Fruit fly (Drosophila melanogaster): ENCODE measurements around the gene Hsc70-3.

Gene Hsc70-3

dm6 chrX:11846049-11846718 is 39.3 kb upstream of the Hsc70-3 start, which contains the start of gene CG15740 (continued):
- peak; percentile 58 for TF ChIP-seq Sox100B (GFP tag; optimal IDR thresholded peaks at IDR 0.05)
- no peak for TF ChIP-seq Deaf1 (tag; optimal IDR thresholded peaks at IDR 0.05)
- TF ChIP-seq trem (tag; optimal IDR thresholded peaks at IDR 0.05): no peak
- TF ChIP-seq YL-1 (GFP tag; optimal IDR thresholded peaks at IDR 0.05): no peak
- TF ChIP-seq sd (tag; optimal IDR thresholded peaks at IDR 0.05): no peak
- TF ChIP-seq sr (GFP tag; IDR thresholded peaks at IDR 0.05): no peak
- no peak for TF ChIP-seq yki (optimal IDR thresholded peaks at IDR 0.05)
- TF ChIP-seq ems (GFP tag; optimal IDR thresholded peaks at IDR 0.05): no peak
- no peak for TF ChIP-seq z (GFP tag; IDR thresholded peaks at IDR 0.05)
- peak; percentile 24 for TF ChIP-seq Fer3 (tag; optimal IDR thresholded peaks at IDR 0.05)
- no peak for TF ChIP-seq fd3F (GFP tag; optimal IDR thresholded peaks at IDR 0.05)
- TF ChIP-seq al (GFP tag; IDR thresholded peaks at IDR 0.05): 0 out of 2 replicates have a peak, but pooled peaks have one; percentile 20
- TF ChIP-seq az2 (GFP tag; optimal IDR thresholded peaks at IDR 0.05): no peak
- TF ChIP-seq CG2678 (tag; optimal IDR thresholded peaks at IDR 0.05): peak; percentile 49
- no peak for TF ChIP-seq exex (tag; optimal IDR thresholded peaks at IDR 0.05)
- peak; percentile 43 for TF ChIP-seq phol (tag; optimal IDR thresholded peaks at IDR 0.05)
- peak; percentile 55 for TF ChIP-seq CG7839 (tag; optimal IDR thresholded peaks at IDR 0.05)
- TF ChIP-seq ase (GFP tag; IDR thresholded peaks at IDR 0.05): 0 out of 3 replicates have a peak, but pooled peaks have one; percentile 42
- TF ChIP-seq CG1602 (GFP tag; optimal IDR thresholded peaks at IDR 0.05): no peak
- peak; percentile 77 for TF ChIP-seq dysf (GFP tag; IDR thresholded peaks at IDR 0.05)
- no peak for TF ChIP-seq mld (GFP tag; IDR thresholded peaks at IDR 0.05; ENCODE audit: partially characterized antibody)
- TF ChIP-seq lbe (GFP tag; optimal IDR thresholded peaks at IDR 0.05): no peak
- TF ChIP-seq HLH3B (GFP tag; IDR thresholded peaks at IDR 0.05): peak; percentile 57
- no peak for TF ChIP-seq Bteb2 (GFP tag; optimal IDR thresholded peaks at IDR 0.05)
- no peak for TF ChIP-seq Sin3A (optimal IDR thresholded peaks at IDR 0.05)
- no peak for TF ChIP-seq sima (GFP tag; optimal IDR thresholded peaks at IDR 0.05)
- TF ChIP-seq tgo (GFP tag; IDR thresholded peaks at IDR 0.05): peak; percentile 45; the same call in 2 of the 3 replicates
- TF ChIP-seq CG31224 (GFP tag; IDR thresholded peaks at IDR 0.05): no peak
- TF ChIP-seq CG12071 (GFP tag; optimal IDR thresholded peaks at IDR 0.05): no peak
- TF ChIP-seq CG7372 (GFP tag; IDR thresholded peaks at IDR 0.05): no peak
- TF ChIP-seq CG31388 (GFP tag; optimal IDR thresholded peaks at IDR 0.05): no peak
- no peak for TF ChIP-seq Mad (GFP tag; optimal IDR thresholded peaks at IDR 0.05)
- TF ChIP-seq CG11398 (GFP tag; optimal IDR thresholded peaks at IDR 0.05): no peak
- no peak for TF ChIP-seq CG30431 (GFP tag; optimal IDR thresholded peaks at IDR 0.05)
- no peak for TF ChIP-seq zf30C (GFP tag; optimal IDR thresholded peaks at IDR 0.05)
- no peak for TF ChIP-seq CG12219 (GFP tag; optimal IDR thresholded peaks at IDR 0.05)
- TF ChIP-seq NC2β (GFP tag; optimal IDR thresholded peaks at IDR 0.05): no peak
- no peak for TF ChIP-seq CG7963 (GFP tag; IDR thresholded peaks at IDR 0.05; ENCODE audit: partially characterized antibody)
- TF ChIP-seq CG15696 (tag; optimal IDR thresholded peaks at IDR 0.05): no peak
- peak; percentile 14 for TF ChIP-seq caup (GFP tag; optimal IDR thresholded peaks at IDR 0.05; ENCODE audit: severe bottlenecking)
- no peak for TF ChIP-seq Spps (tag; optimal IDR thresholded peaks at IDR 0.05)
- TF ChIP-seq ab (GFP tag; optimal IDR thresholded peaks at IDR 0.05): no peak
- no peak for TF ChIP-seq CG10654 (GFP tag; optimal IDR thresholded peaks at IDR 0.05)
- TF ChIP-seq H2.0 (GFP tag; IDR thresholded peaks at IDR 0.05): peak; percentile 44; the same call in 1 of the 2 replicates
- TF ChIP-seq CG6813 (GFP tag; optimal IDR thresholded peaks at IDR 0.05): no peak
- TF ChIP-seq tio (GFP tag; optimal IDR thresholded peaks at IDR 0.05): no peak
- TF ChIP-seq Camta (GFP tag; optimal IDR thresholded peaks at IDR 0.05): peak; percentile 46
- TF ChIP-seq sc (optimal IDR thresholded peaks at IDR 0.05): no peak
- TF ChIP-seq sc (GFP tag; optimal IDR thresholded peaks at IDR 0.05): no peak
- no peak for TF ChIP-seq Bgb (GFP tag; IDR thresholded peaks at IDR 0.05; ENCODE audit: partially characterized antibody)
- TF ChIP-seq CG30020 (tag; optimal IDR thresholded peaks at IDR 0.05): no peak
